Fruit fly (Drosophila melanogaster): ENCODE data around the gene GILT1.

- TF ChIP-seq Blimp-1 (GFP tag; optimal IDR thresholded peaks at IDR 0.05) (no peak), CG6276 (GFP tag; optimal IDR thresholded peaks at IDR 0.05) (no peak), CG8632 (GFP tag; optimal IDR thresholded peaks at IDR 0.05) (no peak), spab (GFP tag; optimal IDR thresholded peaks at IDR 0.05) (no peak), dsx (GFP tag; optimal IDR thresholded peaks at IDR 0.05; ENCODE audit: poor library complexity, severe bottlenecking) (no peak), esn (GFP tag; optimal IDR thresholded peaks at IDR 0.05) (no peak), Hr39 (GFP tag; optimal IDR thresholded peaks at IDR 0.05) (no peak), CG6808 (GFP tag; optimal IDR thresholded peaks at IDR 0.05) (no peak), topi (GFP tag; optimal IDR thresholded peaks at IDR 0.05) (no peak), CG6792 (GFP tag; optimal IDR thresholded peaks at IDR 0.05) (no peak), Hr38 (GFP tag; optimal IDR thresholded peaks at IDR 0.05) (no peak), salr (GFP tag; optimal IDR thresholded peaks at IDR 0.05) (no peak), CG3919 (GFP tag; optimal IDR thresholded peaks at IDR 0.05) (no peak), fkh (GFP tag; optimal IDR thresholded peaks at IDR 0.05) (no peak)
These were observed 4.1 kb downstream of the GILT1 start, which contains the start of gene CG14377 for dm6 chr3R:13397535-13397934.

All from whole organism, prepupa.